Worm (Caenorhabditis elegans) whole organism, L1 larva: ENCODE measurements around the gene str-226.
A peak's percentile ranks its signal among the peaks of the same experiment; 100 is the strongest.

Experiments used
- C16A3.4 ChIP-seq: fragments of 150-350 bp; optimal IDR thresholded peaks from 2 replicates; lab custom pipeline; 2014; ENCODE audit warnings: missing biosample characterization, missing genetic modification characterization
- ceh-63 ChIP-seq: fragments of 200-800 bp; sonication (Bioruptor generic); optimal IDR thresholded peaks from 2 replicates; lab custom pipeline; 2018; ENCODE audit warnings: mild to moderate bottlenecking, missing genetic modification characterization, missing compliant biosample characterization
- ceh-82 ChIP-seq, 3 experiments: fragments of 150-350 bp in 1 of 3; sonication (generic microtip) in 2 of 3; optimal IDR thresholded peaks; 2 replicates each; lab custom pipeline; 2014 to 2017; ENCODE audit warnings: missing biosample characterization in 3 of 3, missing genetic modification characterization in 3 of 3
- ceh-88 ChIP-seq: fragments of 200-800 bp; sonication (Bioruptor generic); IDR thresholded peaks from 2 replicates; pipeline ENCODE4 v1.3.6; 2022; ENCODE audit warnings: missing genetic modification characterization, missing compliant biosample characterization
- ces-1 ChIP-seq: fragments of 150-350 bp; optimal IDR thresholded peaks from 2 replicates; lab custom pipeline; 2014; ENCODE audit warnings: missing biosample characterization, missing genetic modification reagents, missing genetic modification characterization
- efl-1 ChIP-seq, 4 experiments: fragments of 150-350 bp; optimal IDR thresholded peaks in 3 of 4; peaks in 1 of 4; 1 replicate in 1 of 4; 2 replicates in 3 of 4; lab custom pipeline; 2014; ENCODE audit warnings: missing biosample characterization in 2 of 4, missing genetic modification characterization in 2 of 4, missing genetic modification reagents in 2 of 4
- egl-13 ChIP-seq: sonication (generic microtip); optimal IDR thresholded peaks from 2 replicates; lab custom pipeline; 2016; ENCODE audit warnings: missing genotype, missing genetic modification reagents, missing genetic modification characterization, missing compliant biosample characterization
- elt-2 ChIP-seq: sonication (generic microtip); optimal IDR thresholded peaks from 2 replicates; lab custom pipeline; 2016; ENCODE audit warnings: missing genetic modification characterization, mild to moderate bottlenecking, inconsistent platforms, missing compliant biosample characterization, missing genetic modification reagents
- fkh-4 ChIP-seq: sonication (generic microtip); optimal IDR thresholded peaks from 2 replicates; lab custom pipeline; 2016; ENCODE audit warnings: missing compliant biosample characterization, missing genetic modification characterization, borderline replicate concordance
- fkh-8 ChIP-seq: sonication (generic microtip); optimal IDR thresholded peaks from 2 replicates; lab custom pipeline; 2016; ENCODE audit warnings: mild to moderate bottlenecking, missing genetic modification characterization, missing compliant biosample characterization
- grh-1 ChIP-seq: fragments of 200-800 bp; sonication (Bioruptor generic); IDR thresholded peaks from 2 replicates; pipeline ENCODE4 v1.3.6; 2022; ENCODE audit warnings: missing genetic modification reagents, missing genetic modification characterization, missing compliant biosample characterization
- hlh-17 ChIP-seq: fragments of 200-800 bp; sonication (Bioruptor generic); optimal IDR thresholded peaks from 2 replicates; lab custom pipeline; 2018; ENCODE audit warnings: missing genetic modification characterization, mild to moderate bottlenecking, missing compliant biosample characterization, moderate library complexity, borderline replicate concordance
- jun-1 ChIP-seq: fragments of 150-350 bp; optimal IDR thresholded peaks from 2 replicates; lab custom pipeline; 2014; ENCODE audit warnings: missing biosample characterization, missing genetic modification reagents, missing genetic modification characterization
- lin-15B ChIP-seq: fragments of 150-350 bp; sonication (generic microtip); optimal IDR thresholded peaks from 3 replicates; lab custom pipeline; 2014; ENCODE audit warnings: missing biosample characterization, missing genetic modification characterization
- lsy-2 ChIP-seq, 2 experiments: fragments of 150-350 bp; optimal IDR thresholded peaks; 2 replicates each; lab custom pipeline; 2014; ENCODE audit warnings: missing biosample characterization in 2 of 2, missing genetic modification characterization in 2 of 2
- mab-9 ChIP-seq: fragments of 200-800 bp; sonication (Bioruptor generic); IDR thresholded peaks from 2 replicates; pipeline ENCODE4 v1.3.6; 2022; ENCODE audit warnings: missing genetic modification reagents, missing genetic modification characterization, missing compliant biosample characterization
- mef-2 ChIP-seq: fragments of 150-350 bp; optimal IDR thresholded peaks from 2 replicates; lab custom pipeline; 2014; ENCODE audit warnings: missing biosample characterization, missing genetic modification characterization
- nhr-11 ChIP-seq: fragments of 150-350 bp; optimal IDR thresholded peaks from 2 replicates; lab custom pipeline; 2014; ENCODE audit warnings: missing biosample characterization, missing genetic modification characterization
- nhr-19 ChIP-seq: fragments of 200-800 bp; sonication (Bioruptor generic); conservative IDR thresholded peaks from 2 replicates; pipeline ENCODE4 v1.3.6; 2022; ENCODE audit warnings: missing genetic modification characterization, missing compliant biosample characterization
- nhr-28 ChIP-seq: fragments of 150-350 bp; optimal IDR thresholded peaks from 2 replicates; lab custom pipeline; 2014; ENCODE audit warnings: missing biosample characterization, missing genetic modification characterization
- nhr-47 ChIP-seq: sonication (generic microtip); optimal IDR thresholded peaks from 2 replicates; lab custom pipeline; 2016; ENCODE audit warnings: mild to moderate bottlenecking, missing genetic modification characterization, moderate library complexity, missing compliant biosample characterization
- nhr-77 ChIP-seq: fragments of 150-350 bp; optimal IDR thresholded peaks from 2 replicates; lab custom pipeline; 2014; ENCODE audit warnings: missing biosample characterization, missing genetic modification characterization
- nhr-84 ChIP-seq: sonication (generic microtip); optimal IDR thresholded peaks from 2 replicates; lab custom pipeline; 2017; ENCODE audit warnings: missing biosample characterization, missing genetic modification characterization
- nhr-90 ChIP-seq: sonication (generic microtip); optimal IDR thresholded peaks from 2 replicates; lab custom pipeline; 2016; ENCODE audit warnings: mild to moderate bottlenecking, missing genetic modification characterization, missing compliant biosample characterization; ENCODE audit not compliant: poor library complexity
- sptf-1 ChIP-seq: fragments of 150-350 bp; optimal IDR thresholded peaks from 2 replicates; lab custom pipeline; 2014; ENCODE audit warnings: missing biosample characterization, missing genetic modification characterization
- sup-37 ChIP-seq: fragments of 200-800 bp; sonication (Bioruptor generic); optimal IDR thresholded peaks from 2 replicates; lab custom pipeline; 2018; ENCODE audit warnings: mild to moderate bottlenecking, missing genetic modification characterization, missing compliant biosample characterization
- unc-62 ChIP-seq: fragments of 150-350 bp; optimal IDR thresholded peaks from 2 replicates; lab custom pipeline; 2014; ENCODE audit warnings: missing biosample characterization, missing genetic modification reagents, missing genetic modification characterization
- unc-98 ChIP-seq: fragments of 200-800 bp; sonication (Bioruptor generic); IDR thresholded peaks from 2 replicates; pipeline ENCODE4 v1.3.6; 2022; ENCODE audit warnings: missing genetic modification characterization, missing compliant biosample characterization
- ztf-4 ChIP-seq: fragments of 150-350 bp; optimal IDR thresholded peaks from 2 replicates; lab custom pipeline; 2014; ENCODE audit warnings: missing biosample characterization, missing genetic modification characterization

Gene str-226

DNA sequence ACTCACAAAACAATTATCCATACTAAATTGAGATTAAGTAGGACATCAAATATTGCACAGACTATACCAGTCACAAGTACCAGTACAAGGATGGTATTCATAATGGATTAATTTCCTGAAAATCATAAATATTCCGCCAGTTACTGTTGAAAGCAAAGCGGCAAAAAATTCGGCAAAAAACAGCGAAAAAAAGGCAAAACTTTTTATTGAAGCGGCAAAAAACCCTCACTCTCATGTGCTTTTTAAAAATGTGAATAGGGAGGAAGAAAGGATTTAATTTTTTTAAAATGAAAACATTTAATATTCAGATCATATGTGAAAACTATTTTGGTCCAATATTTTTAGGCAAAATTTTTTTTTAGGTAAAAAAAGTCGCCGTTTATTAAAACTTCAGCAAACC lies 41.7 kb upstream of the str-226 start, which contains the start of gene srbc-29:
Gene srbc-29 (minus strand): TSS at position 101 of the 400 bp plus-strand sequence.
- TF ChIP-seq sptf-1 (no peak), ceh-63 (GFP tag; lab: Kevin White, UChicago) (no peak), unc-98 (GFP tag; lab: Robert Waterston, UW) (no peak), nhr-47 (no peak), sup-37 (GFP tag; lab: Kevin White, UChicago) (no peak), ceh-88 (GFP tag; lab: Robert Waterston, UW) (no peak), nhr-28 (tag; lab: Kevin White, UChicago) (no peak), grh-1 (no peak), lsy-2 (tag; optimal IDR thresholded peaks at IDR 0.05; lab: Kevin White, UChicago) (no peak), hlh-17 (GFP tag; lab: Kevin White, UChicago) (no peak), nhr-19 (GFP tag; lab: Robert Waterston, UW) (no peak), ztf-4 (tag; lab: Kevin White, UChicago) (no peak)

- TF ChIP-seq mef-2 (tag; lab: Kevin White, UChicago) (no peak), ces-1 (GFP tag; lab: Kevin White, UChicago) (no peak), ceh-82 (tag; optimal IDR thresholded peaks at IDR 0.05; lab: Kevin White, UChicago) (no peak), nhr-77 (tag; lab: Kevin White, UChicago) (no peak), nhr-84 (no peak), nhr-11 (tag; lab: Kevin White, UChicago) (no peak), fkh-4 (tag; lab: Kevin White, UChicago) (no peak), egl-13 (tag; lab: Kevin White, UChicago) (no peak), C16A3.4 (tag; lab: Kevin White, UChicago) (no peak), elt-2 (tag; lab: Kevin White, UChicago) (no peak)
These were observed 37.5 kb upstream of the str-226 start, which contains the start of gene oac-2 for ce11 chrV:3475021-3475420. Gene oac-2 (minus strand): TSS chrV:3475121.

DNA sequence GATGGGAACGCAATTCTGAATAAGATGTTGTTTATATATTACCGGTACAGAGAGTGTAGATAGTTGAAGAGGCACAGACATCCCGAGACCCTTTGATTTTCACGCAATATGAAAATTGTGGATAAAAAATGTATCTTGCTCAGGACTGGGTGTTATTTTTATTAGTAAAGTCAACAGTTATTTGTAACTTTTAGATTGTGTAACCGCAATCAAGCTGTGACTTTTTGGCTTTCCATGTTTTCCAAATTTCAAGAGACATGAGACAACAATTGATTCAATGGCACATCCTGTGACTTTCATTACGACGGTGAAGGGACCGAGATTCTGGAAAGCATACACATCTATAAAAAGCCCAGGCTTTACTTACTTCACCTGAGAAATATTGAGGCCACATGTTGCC lies 36.3 kb upstream of the str-226 start:
- TF ChIP-seq nhr-11 (tag; lab: Kevin White, UChicago) (no peak), unc-62 (GFP tag; lab: Kevin White, UChicago) (no peak)
- TF ChIP-seq, all 84 proteins: peak for 0

DNA sequence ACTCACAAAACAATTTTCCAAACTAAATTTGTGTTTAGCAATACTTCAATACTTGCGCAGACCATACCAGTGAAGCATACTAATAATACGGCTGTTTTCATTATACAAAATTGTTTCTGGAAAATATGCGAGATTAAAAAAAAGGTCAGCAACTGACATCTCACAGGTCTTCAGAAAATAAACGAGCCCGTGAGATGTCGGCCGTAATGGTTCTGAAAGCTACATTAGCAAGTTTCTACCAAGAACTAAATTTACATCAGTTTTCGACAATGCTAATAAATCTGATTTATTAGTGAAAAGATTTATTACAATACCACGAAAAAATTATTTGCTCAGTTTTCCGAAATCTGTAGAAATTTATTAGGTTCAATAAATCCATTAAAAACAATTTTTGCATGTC lies 35.0 kb upstream of the str-226 start, which contains the start of gene srbc-31:
Gene srbc-31 (minus strand): TSS at position 101 of the 400 bp plus-strand sequence.
- TF ChIP-seq lin-15B (tag; lab: Kevin White, UChicago), result no peak
- TF ChIP-seq efl-1 (optimal IDR thresholded peaks at IDR 0.05; lab: Kevin White, UChicago), result no peak
- TF ChIP-seq efl-1 (GFP tag; optimal IDR thresholded peaks at IDR 0.05 in 1 of 2; lab: Kevin White, UChicago), result peak in 1 of 2 experiments; percentile 68
- TF ChIP-seq mab-9, result no peak
- no peak for TF ChIP-seq lsy-2 (tag; optimal IDR thresholded peaks at IDR 0.05; lab: Kevin White, UChicago)
- no peak for TF ChIP-seq jun-1
- no peak for TF ChIP-seq ceh-82 (tag; optimal IDR thresholded peaks at IDR 0.05; lab: Kevin White, UChicago)

ce11 chrV:3480346-3480745 lies 32.1 kb upstream of the str-226 start, which contains the start of gene srbc-30:
Gene srbc-30 (minus strand): TSS chrV:3480446.
- TF ChIP-seq ceh-88 (GFP tag; lab: Robert Waterston, UW), result no peak
- TF ChIP-seq efl-1 (optimal IDR thresholded peaks at IDR 0.05; lab: Kevin White, UChicago), result no peak
- TF ChIP-seq efl-1 (GFP tag; optimal IDR thresholded peaks at IDR 0.05 in 1 of 2; lab: Kevin White, UChicago), result peak in 1 of 2 experiments; percentile 9

DNA sequence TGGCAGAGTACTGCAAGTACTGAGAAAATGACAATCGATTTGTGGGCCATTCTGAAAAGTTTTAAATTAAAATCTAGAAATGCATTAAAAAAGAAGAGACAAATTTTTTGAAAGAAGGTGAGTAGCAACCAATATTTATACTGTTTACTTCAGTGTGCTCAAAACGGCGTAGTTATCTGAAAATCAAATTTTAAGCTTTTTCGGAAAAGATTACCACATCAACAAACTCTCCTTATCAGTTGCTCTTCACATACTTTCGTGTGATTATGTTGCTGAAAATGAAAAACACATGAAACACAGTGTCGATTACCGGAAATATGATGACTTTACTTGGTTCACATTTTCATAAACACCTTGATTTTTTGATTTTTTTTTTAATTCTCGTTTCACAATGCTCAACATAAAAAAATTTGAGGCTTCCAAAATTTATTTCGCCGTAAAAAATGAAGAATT lies 29.9 kb upstream of the str-226 start, which contains the start of gene lys-7:
Gene lys-7 (minus strand): TSS at position 51 of the 453 bp plus-strand sequence.
- TF ChIP-seq nhr-90 (tag; lab: Kevin White, UChicago), result no peak
- TF ChIP-seq elt-2 (tag; lab: Kevin White, UChicago), result peak; percentile 76

ce11 chrV:3484702-3485101 lies 27.8 kb upstream of the str-226 start, which contains the start of gene srbc-33:
Gene srbc-33 (minus strand): TSS chrV:3484802.
- peak; percentile 16 for TF ChIP-seq fkh-8 (tag; lab: Kevin White, UChicago)
- no peak for TF ChIP-seq nhr-47
